Worm (Caenorhabditis elegans): Measurements from ENCODE around the gene F59H6.15.

DNA sequence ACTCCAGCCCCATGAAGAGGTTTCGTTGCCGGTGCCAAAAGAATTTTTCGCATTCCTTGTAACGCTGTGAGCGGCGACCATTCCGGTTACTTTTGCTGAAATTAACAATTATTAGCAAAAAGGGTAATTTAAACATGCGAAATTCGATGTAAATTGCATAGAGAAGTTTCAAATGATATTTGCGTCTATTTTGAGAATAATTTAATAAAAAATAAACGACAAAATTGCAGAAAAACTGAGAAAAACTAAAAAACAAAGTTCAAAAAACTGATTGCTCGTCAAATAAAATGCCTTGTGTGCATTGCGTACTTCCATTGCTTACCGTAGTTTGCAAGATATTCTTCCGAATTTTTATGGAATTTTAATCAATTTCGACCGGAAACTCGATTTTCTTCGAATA, 32.7 kb downstream of the F59H6.15 start, which contains the start of gene bath-24:
- TF ChIP-seq ztf-16 (tag; optimal IDR thresholded peaks at IDR 0.05): no peak
- no peak for TF ChIP-seq fkh-10 (GFP tag; optimal IDR thresholded peaks at IDR 0.05)
- no peak for TF ChIP-seq nhr-11 (tag; optimal IDR thresholded peaks at IDR 0.05)
- TF ChIP-seq ceh-6 (GFP tag; optimal IDR thresholded peaks at IDR 0.05): no peak
- TF ChIP-seq tbx-2 (tag; optimal IDR thresholded peaks at IDR 0.05): no peak
- TF ChIP-seq hlh-30 (tag; optimal IDR thresholded peaks at IDR 0.05; ENCODE audit: insufficient read depth): no peak
- TF ChIP-seq ceh-14 (tag; optimal IDR thresholded peaks at IDR 0.05): no peak
- no peak for TF ChIP-seq lin-11 (tag; optimal IDR thresholded peaks at IDR 0.05)
- no peak for TF ChIP-seq hlh-8 (tag; optimal IDR thresholded peaks at IDR 0.05)
- TF ChIP-seq ama-1 (optimal IDR thresholded peaks at IDR 0.05): no peak
- TF ChIP-seq pax-1 (tag; optimal IDR thresholded peaks at IDR 0.05): no peak
- no peak for TF ChIP-seq pat-9 (tag; optimal IDR thresholded peaks at IDR 0.05)
- no peak for TF ChIP-seq ceh-45 (GFP tag; IDR thresholded peaks at IDR 0.05)
- TF ChIP-seq ceh-18 (tag; optimal IDR thresholded peaks at IDR 0.05): no peak

Data from whole organism, late embryonic.